Fruit fly (Drosophila melanogaster) whole organism, adult: Measurements from ENCODE around the gene CG31446.

ENCODE experiments used
- CG12768 ChIP-seq: fragments of 200-800 bp; sonication (Bioruptor generic); optimal IDR thresholded peaks from 2 replicates; lab custom pipeline; 2017; ENCODE audit warnings: missing biosample characterization, missing genetic modification characterization, mild to moderate bottlenecking, moderate library complexity, missing genetic modification reagents
- CG14711 ChIP-seq: fragments of 200-800 bp; sonication (Bioruptor generic); optimal IDR thresholded peaks from 2 replicates; lab custom pipeline; 2018; ENCODE audit warnings: missing biosample characterization, mild to moderate bottlenecking, missing genetic modification characterization, moderate library complexity
- CG1620 ChIP-seq: fragments of 200-800 bp; sonication (Bioruptor generic); optimal IDR thresholded peaks from 2 replicates; lab custom pipeline; 2016; ENCODE audit warnings: missing biosample characterization, missing genetic modification characterization
- CG7045 ChIP-seq: fragments of 200-800 bp; sonication (Bioruptor generic); optimal IDR thresholded peaks from 2 replicates; lab custom pipeline; 2017; ENCODE audit warnings: missing biosample characterization, mild to moderate bottlenecking, missing genetic modification characterization
- CG7101 ChIP-seq: fragments of 200-800 bp; sonication (Bioruptor generic); optimal IDR thresholded peaks from 2 replicates; lab custom pipeline; 2018; ENCODE audit warnings: missing biosample characterization, mild to moderate bottlenecking, missing genetic modification characterization, moderate library complexity
- Hr96 ChIP-seq: fragments of 200-800 bp; sonication (Bioruptor generic); optimal IDR thresholded peaks from 2 replicates; lab custom pipeline; 2016; ENCODE audit warnings: missing biosample characterization, missing genetic modification characterization
- cic ChIP-seq: fragments of 200-800 bp; sonication (Bioruptor generic); optimal IDR thresholded peaks from 2 replicates; lab custom pipeline; 2017; ENCODE audit warnings: missing biosample characterization, mild to moderate bottlenecking, missing genetic modification characterization, moderate library complexity
- kay ChIP-seq: fragments of 200-800 bp; sonication (Bioruptor generic); peaks from one replicate; lab custom pipeline; 2016; ENCODE audit warnings: missing biosample characterization, missing genetic modification characterization, borderline replicate concordance
- pad ChIP-seq: fragments of 200-800 bp; sonication (Bioruptor generic); optimal IDR thresholded peaks from 3 replicates; lab custom pipeline; 2017; ENCODE audit warnings: missing biosample characterization, missing genetic modification characterization, mild to moderate bottlenecking, moderate library complexity, missing genetic modification reagents
- tj ChIP-seq: fragments of 200-800 bp; sonication (Bioruptor generic); optimal IDR thresholded peaks from 3 replicates; lab custom pipeline; 2017; ENCODE audit warnings: missing biosample characterization, mild to moderate bottlenecking, missing genetic modification characterization, moderate library complexity
- toe ChIP-seq: fragments of 200-800 bp; sonication (Bioruptor generic); optimal IDR thresholded peaks from 2 replicates; lab custom pipeline; 2016; ENCODE audit warnings: missing biosample characterization, missing genetic modification characterization

dm6 chr3R:15653768-15654387, 39.0 kb upstream of the CG31446 start:
- TF ChIP-seq CG7101 (tag; lab: Kevin White, UChicago) (no peak), kay (GFP tag; lab: Kevin White, UChicago) (no peak), Hr96 (GFP tag; lab: Kevin White, UChicago) (no peak), pad (GFP tag; lab: Kevin White, UChicago) (no peak), toe (no peak), CG12768 (GFP tag; lab: Kevin White, UChicago) (no peak), CG1620 (GFP tag; lab: Kevin White, UChicago) (no peak), CG14711 (tag; lab: Kevin White, UChicago) (no peak), cic (GFP tag; lab: Kevin White, UChicago) (no peak), tj (GFP tag; lab: Kevin White, UChicago) (no peak), CG7045 (GFP tag; lab: Kevin White, UChicago) (no peak)
